Fruit fly (Drosophila melanogaster) whole organism, embryonic: Measurements from ENCODE around the gene CG31855.

Experiments used
- Asciz ChIP-seq: fragments of 200-800 bp; sonication (Bioruptor generic); optimal IDR thresholded peaks from 2 replicates; lab custom pipeline; 2017; ENCODE audit warnings: missing biosample characterization, mild to moderate bottlenecking, missing genetic modification characterization, missing genetic modification reagents
- Atf-2 ChIP-seq: fragments of 200-800 bp; sonication (Bioruptor generic); optimal IDR thresholded peaks from 2 replicates; lab custom pipeline; 2016; ENCODE audit warnings: missing biosample characterization, missing genetic modification characterization
- Atf6 ChIP-seq: fragments of 200-800 bp; sonication (Bioruptor generic); IDR thresholded peaks from 2 replicates; pipeline ENCODE4 v1.3.6; 2022; ENCODE audit warnings: missing biosample characterization, missing genetic modification characterization
- CG12104 ChIP-seq: fragments of 200-800 bp; sonication (Bioruptor generic); optimal IDR thresholded peaks from 3 replicates; lab custom pipeline; 2016; ENCODE audit warnings: missing biosample characterization, missing genetic modification characterization
- CG15696 ChIP-seq: fragments of 200-800 bp; sonication (Bioruptor generic); optimal IDR thresholded peaks from 2 replicates; lab custom pipeline; 2019; ENCODE audit warnings: missing biosample characterization, mild to moderate bottlenecking, missing genetic modification characterization, moderate library complexity
- CG17186 ChIP-seq: fragments of 200-800 bp; sonication (Bioruptor generic); optimal IDR thresholded peaks from 3 replicates; lab custom pipeline; 2017; ENCODE audit warnings: missing biosample characterization, missing genetic modification reagents, missing genetic modification characterization
- CG30020 ChIP-seq: fragments of 200-800 bp; optimal IDR thresholded peaks from 2 replicates; lab custom pipeline; 2019; ENCODE audit warnings: missing biosample characterization, mild to moderate bottlenecking, missing genetic modification characterization, moderate library complexity
- CG34224 ChIP-seq: fragments of 200-800 bp; sonication (Bioruptor generic); IDR thresholded peaks from 3 replicates; pipeline ENCODE4 v1.3.6; 2022; ENCODE audit warnings: missing biosample characterization, missing genetic modification characterization; ENCODE audit not compliant: partially characterized antibody
- CG4707 ChIP-seq: fragments of 200-800 bp; sonication (Bioruptor generic); optimal IDR thresholded peaks from 2 replicates; lab custom pipeline; 2018; ENCODE audit warnings: missing biosample characterization, mild to moderate bottlenecking, missing genetic modification characterization, moderate library complexity
- CG4730 ChIP-seq: fragments of 200-800 bp; sonication (Bioruptor generic); IDR thresholded peaks from 2 replicates; pipeline ENCODE4 v1.3.6; 2022; ENCODE audit warnings: missing biosample characterization, missing genetic modification characterization
- CG6683 ChIP-seq: fragments of 200-800 bp; sonication (Bioruptor generic); optimal IDR thresholded peaks from 2 replicates; lab custom pipeline; 2017; ENCODE audit warnings: missing biosample characterization, mild to moderate bottlenecking, missing genetic modification characterization, missing genetic modification reagents
- CG7745 ChIP-seq: fragments of 200-800 bp; sonication (Bioruptor generic); optimal IDR thresholded peaks from 2 replicates; lab custom pipeline; 2018; ENCODE audit warnings: missing biosample characterization, mild to moderate bottlenecking, missing genetic modification characterization, moderate library complexity
- CG8089 ChIP-seq: fragments of 200-800 bp; sonication (Bioruptor generic); optimal IDR thresholded peaks from 3 replicates; lab custom pipeline; 2016; ENCODE audit warnings: missing biosample characterization, missing genetic modification characterization
- CG8359 ChIP-seq: fragments of 200-800 bp; sonication (Bioruptor generic); optimal IDR thresholded peaks from 2 replicates; lab custom pipeline; 2017; ENCODE audit warnings: missing biosample characterization, mild to moderate bottlenecking, missing genetic modification characterization, borderline replicate concordance
- CG9727 ChIP-seq: fragments of 200-800 bp; sonication (Bioruptor generic); optimal IDR thresholded peaks from 3 replicates; lab custom pipeline; 2017; ENCODE audit warnings: missing biosample characterization, mild to moderate bottlenecking, missing genetic modification characterization
- CG9932 ChIP-seq: fragments of 200-800 bp; sonication (Bioruptor generic); IDR thresholded peaks from 2 replicates; pipeline ENCODE4 v1.3.6; 2022; ENCODE audit warnings: missing biosample characterization, missing genetic modification characterization
- CkIIα-i1 ChIP-seq: fragments of 200-800 bp; sonication (Bioruptor generic); IDR thresholded peaks from 2 replicates; pipeline ENCODE4 v1.3.6; 2022; ENCODE audit warnings: missing biosample characterization, missing genetic modification characterization
- Dfd ChIP-seq, 2 experiments: fragments of >200 bp; optimal IDR thresholded peaks; 2 replicates each; lab custom pipeline; 2017; ENCODE audit warnings: missing biosample characterization in 2 of 2, missing genetic modification characterization in 2 of 2
- Elba2 ChIP-seq: fragments of 200-800 bp; sonication (Bioruptor generic); optimal IDR thresholded peaks from 3 replicates; lab custom pipeline; 2016; ENCODE audit warnings: missing biosample characterization, missing genetic modification characterization
- Ets65A ChIP-seq: fragments of 200-800 bp; sonication (Bioruptor generic); peaks from one replicate; lab custom pipeline; 2016; ENCODE audit warnings: missing biosample characterization, missing genetic modification characterization
- Hey ChIP-seq: fragments of 200-800 bp; sonication (Bioruptor generic); optimal IDR thresholded peaks from 3 replicates; lab custom pipeline; 2018; ENCODE audit warnings: missing biosample characterization, mild to moderate bottlenecking, missing genetic modification characterization
- HmgD ChIP-seq: fragments of 200-800 bp; sonication (Bioruptor generic); optimal IDR thresholded peaks from 3 replicates; lab custom pipeline; 2016; ENCODE audit warnings: missing biosample characterization, missing genetic modification characterization
- NC2β ChIP-seq: fragments of 200-800 bp; sonication (Bioruptor generic); optimal IDR thresholded peaks from 2 replicates; lab custom pipeline; 2016; ENCODE audit warnings: missing biosample characterization, missing genetic modification characterization
- Nf-YB ChIP-seq: fragments of 200-800 bp; sonication (Bioruptor generic); optimal IDR thresholded peaks from 3 replicates; lab custom pipeline; 2019; ENCODE audit warnings: missing biosample characterization, mild to moderate bottlenecking, missing genetic modification characterization, moderate library complexity
- Optix ChIP-seq: fragments of 200-800 bp; sonication (Bioruptor generic); IDR thresholded peaks from 3 replicates; pipeline ENCODE4 v1.3.6; 2022; ENCODE audit warnings: missing biosample characterization, missing genetic modification characterization
- Rx ChIP-seq: fragments of 200-800 bp; sonication (Bioruptor generic); IDR thresholded peaks from 2 replicates; pipeline ENCODE4 v1.3.6; 2022; ENCODE audit warnings: missing biosample characterization, missing genetic modification characterization
- Six4 ChIP-seq: fragments of 200-800 bp; sonication (Bioruptor generic); optimal IDR thresholded peaks from 2 replicates; lab custom pipeline; 2016; ENCODE audit warnings: missing biosample characterization, missing genetic modification characterization
- Spps ChIP-seq: fragments of 200-800 bp; sonication (Bioruptor generic); optimal IDR thresholded peaks from 2 replicates; lab custom pipeline; 2018; ENCODE audit warnings: missing biosample characterization, mild to moderate bottlenecking, missing genetic modification characterization
- ac ChIP-seq: fragments of 200-800 bp; sonication (Bioruptor generic); optimal IDR thresholded peaks from 3 replicates; lab custom pipeline; 2017; ENCODE audit warnings: missing biosample characterization, mild to moderate bottlenecking, missing genetic modification characterization
- bigmax ChIP-seq: fragments of 200-800 bp; sonication (Bioruptor generic); optimal IDR thresholded peaks from 2 replicates; lab custom pipeline; 2018; ENCODE audit warnings: missing biosample characterization, mild to moderate bottlenecking, missing genetic modification characterization
- da ChIP-seq: fragments of 200-800 bp; sonication (Bioruptor generic); optimal IDR thresholded peaks from 2 replicates; lab custom pipeline; 2016; ENCODE audit warnings: missing biosample characterization, missing genetic modification characterization
- danr ChIP-seq: fragments of 200-800 bp; sonication (Bioruptor generic); IDR thresholded peaks from 2 replicates; pipeline ENCODE4 v1.3.6; 2022; ENCODE audit warnings: missing biosample characterization, missing genetic modification characterization
- en ChIP-seq: fragments of 200-800 bp; sonication (Bioruptor generic); optimal IDR thresholded peaks from 2 replicates; lab custom pipeline; 2016; ENCODE audit warnings: missing biosample characterization, missing genetic modification characterization
- gem ChIP-seq: fragments of 200-800 bp; sonication (Bioruptor generic); optimal IDR thresholded peaks from 2 replicates; lab custom pipeline; 2019; ENCODE audit warnings: missing biosample characterization, mild to moderate bottlenecking, missing genetic modification characterization, moderate library complexity
- hth ChIP-seq: fragments of >200 bp; optimal IDR thresholded peaks from 2 replicates; lab custom pipeline; 2017; ENCODE audit warnings: inconsistent platforms
- mirr ChIP-seq: fragments of 200-800 bp; sonication (Bioruptor generic); optimal IDR thresholded peaks from 3 replicates; lab custom pipeline; 2018; ENCODE audit warnings: missing biosample characterization, mild to moderate bottlenecking, missing genetic modification characterization
- nmo ChIP-seq: fragments of 200-800 bp; sonication (Bioruptor generic); optimal IDR thresholded peaks from 2 replicates; lab custom pipeline; 2018; ENCODE audit warnings: missing biosample characterization, mild to moderate bottlenecking, missing genetic modification characterization, moderate library complexity
- p53 ChIP-seq: fragments of 200-800 bp; sonication (Bioruptor generic); optimal IDR thresholded peaks from 2 replicates; lab custom pipeline; 2016; ENCODE audit warnings: missing biosample characterization, missing genetic modification characterization
- pum ChIP-seq: fragments of 200-800 bp; sonication (Bioruptor generic); optimal IDR thresholded peaks from 2 replicates; lab custom pipeline; 2016; ENCODE audit warnings: missing biosample characterization, missing genetic modification characterization
- pzg ChIP-seq: fragments of 200-800 bp; sonication (Bioruptor generic); optimal IDR thresholded peaks from 3 replicates; lab custom pipeline; 2018; ENCODE audit warnings: missing biosample characterization, mild to moderate bottlenecking, missing genetic modification characterization, moderate library complexity
- repo ChIP-seq: fragments of 200-800 bp; sonication (Bioruptor generic); optimal IDR thresholded peaks from 2 replicates; lab custom pipeline; 2016; ENCODE audit warnings: missing biosample characterization, missing genetic modification characterization
- row ChIP-seq: fragments of 200-800 bp; sonication (Bioruptor generic); IDR thresholded peaks from 3 replicates; pipeline ENCODE4 v1.3.6; 2022; ENCODE audit warnings: missing biosample characterization, missing genetic modification characterization
- sc ChIP-seq, 3 experiments: fragments of >200 bp in 2 of 3; fragments of 200-800 bp in 1 of 3; sonication (Bioruptor generic) in 1 of 3; optimal IDR thresholded peaks; 2 replicates in 2 of 3; 3 replicates in 1 of 3; lab custom pipeline; 2017; ENCODE audit warnings: mild to moderate bottlenecking in 1 of 3, missing biosample characterization in 1 of 3, missing genetic modification characterization in 1 of 3, missing genetic modification reagents in 1 of 3
- schlank ChIP-seq: fragments of 200-800 bp; sonication (Bioruptor generic); optimal IDR thresholded peaks from 2 replicates; lab custom pipeline; 2018; ENCODE audit warnings: missing biosample characterization, mild to moderate bottlenecking, missing genetic modification characterization
- seq ChIP-seq: fragments of 200-800 bp; sonication (Bioruptor generic); IDR thresholded peaks from 2 replicates; pipeline ENCODE4 v1.3.6; 2022; ENCODE audit warnings: missing biosample characterization, missing genetic modification characterization
- sisA ChIP-seq: fragments of 200-800 bp; sonication (Bioruptor generic); IDR thresholded peaks from 2 replicates; pipeline ENCODE4 v1.3.6; 2022; ENCODE audit warnings: missing biosample characterization, missing genetic modification characterization
- ssp ChIP-seq: fragments of 200-800 bp; sonication (Bioruptor generic); IDR thresholded peaks from 2 replicates; pipeline ENCODE4 v1.3.6; 2022; ENCODE audit warnings: missing biosample characterization, missing genetic modification characterization
- sug ChIP-seq: fragments of 200-800 bp; optimal IDR thresholded peaks from 2 replicates; lab custom pipeline; 2019; ENCODE audit warnings: missing biosample characterization, mild to moderate bottlenecking, missing genetic modification characterization, moderate library complexity
- tap ChIP-seq: fragments of 200-800 bp; optimal IDR thresholded peaks from 3 replicates; lab custom pipeline; 2019; ENCODE audit warnings: missing biosample characterization, mild to moderate bottlenecking, missing genetic modification characterization, moderate library complexity
- trem ChIP-seq: fragments of 200-800 bp; optimal IDR thresholded peaks from 3 replicates; lab custom pipeline; 2019; ENCODE audit warnings: missing biosample characterization, mild to moderate bottlenecking, missing genetic modification characterization, moderate library complexity
- z ChIP-seq: fragments of 200-800 bp; sonication (Bioruptor generic); IDR thresholded peaks from 3 replicates; pipeline ENCODE4 v1.3.6; 2022; ENCODE audit warnings: missing biosample characterization, missing genetic modification characterization

CG31855 gene

dm6 chr2L:13398614-13399161, 29.7 kb downstream of the CG31855 start, which contains the start of the genes CG10859 and CG7110 (continued):
- TF ChIP-seq Elba2 (GFP tag; lab: Kevin White, UChicago) (peak; percentile 66), NC2β (GFP tag; lab: Kevin White, UChicago) (peak; percentile 45), seq (GFP tag; lab: Robert Waterston, UW) (no peak), bigmax (GFP tag; lab: Kevin White, UChicago) (no peak), CG6683 (peak; percentile 53), sisA (GFP tag; lab: Robert Waterston, UW) (no peak), CG15696 (tag; lab: Kevin White, UChicago) (no peak), trem (tag; lab: Kevin White, UChicago) (peak; percentile 56), schlank (tag; lab: Kevin White, UChicago) (no peak), Dfd (GFP tag; optimal IDR thresholded peaks at IDR 0.05; lab: Kevin White, UChicago) (no peak), Atf-2 (no peak), pzg (GFP tag; lab: Kevin White, UChicago) (peak; percentile 85), Optix (GFP tag; lab: Robert Waterston, UW) (no peak), CG12104 (GFP tag; lab: Kevin White, UChicago) (peak; percentile 41), hth (lab: Kevin White, UChicago) (no peak), ac (GFP tag; lab: Kevin White, UChicago) (no peak), CG30020 (tag; lab: Kevin White, UChicago) (peak; percentile 33), mirr (peak; percentile 55), Hey (no peak), CG4707 (GFP tag; lab: Kevin White, UChicago) (peak; percentile 43), Asciz (GFP tag; lab: Kevin White, UChicago) (peak; percentile 59), row (GFP tag; lab: Robert Waterston, UW) (0 out of 3 replicates have a peak, but pooled peaks have one; percentile 16), CG34224 (no peak), Spps (no peak), CG8359 (GFP tag; lab: Kevin White, UChicago) (peak; percentile 38), CG9727 (GFP tag; lab: Kevin White, UChicago) (peak; percentile 61), gem (tag; lab: Kevin White, UChicago) (peak; percentile 25), CG7745 (tag; lab: Kevin White, UChicago) (no peak), tap (tag; lab: Kevin White, UChicago) (peak; percentile 28), sc (optimal IDR thresholded peaks at IDR 0.05; lab: Kevin White, UChicago) (no peak), sc (GFP tag; optimal IDR thresholded peaks at IDR 0.05; lab: Kevin White, UChicago) (peak; percentile 7), CG8089 (no peak), Rx (GFP tag; lab: Robert Waterston, UW) (no peak), CG4730 (GFP tag; lab: Robert Waterston, UW) (no peak), HmgD (GFP tag; lab: Kevin White, UChicago) (no peak), Ets65A (GFP tag; lab: Kevin White, UChicago) (peak; percentile 70), p53 (GFP tag; lab: Kevin White, UChicago) (no peak), nmo (GFP tag; lab: Kevin White, UChicago) (peak; percentile 51), en (GFP tag; lab: Kevin White, UChicago) (no peak), sug (tag; lab: Kevin White, UChicago) (peak; percentile 48), CkIIα-i1 (no peak), ssp (no peak), Six4 (no peak), da (GFP tag; lab: Kevin White, UChicago) (no peak), CG17186 (GFP tag; lab: Kevin White, UChicago) (peak; percentile 99), z (GFP tag; lab: Robert Waterston, UW) (no peak), pum (GFP tag; lab: Kevin White, UChicago) (no peak), repo (GFP tag; lab: Kevin White, UChicago) (no peak), danr (GFP tag; lab: Robert Waterston, UW) (no peak), CG9932 (no peak), Nf-YB (GFP tag; lab: Kevin White, UChicago) (peak; percentile 10), Atf6 (GFP tag; lab: Robert Waterston, UW) (peak; percentile 42; the same call in 1 of the 2 replicates)
